Worm (Caenorhabditis elegans) whole organism, early embryonic: ENCODE results near the gene F19B2.5.

ENCODE experiments used
- B0310.2 ChIP-seq: sonication (generic microtip); optimal IDR thresholded peaks from 2 replicates; lab custom pipeline; 2016; ENCODE audit warnings: mild to moderate bottlenecking, missing genetic modification characterization, missing compliant biosample characterization
- F13C5.2 ChIP-seq: sonication (generic microtip); optimal IDR thresholded peaks from 2 replicates; lab custom pipeline; 2017; ENCODE audit warnings: mild to moderate bottlenecking, missing genetic modification characterization, inconsistent platforms, missing compliant biosample characterization
- aly-1 ChIP-seq: sonication (generic microtip); optimal IDR thresholded peaks from 2 replicates; lab custom pipeline; 2016; ENCODE audit warnings: missing genetic modification characterization, missing compliant biosample characterization
- ama-1 ChIP-seq: fragments of 150-350 bp; optimal IDR thresholded peaks from 2 replicates; lab custom pipeline; 2014
- ceh-13 ChIP-seq: fragments of 200-800 bp; sonication (Bioruptor generic); optimal IDR thresholded peaks from 2 replicates; lab custom pipeline; 2018; ENCODE audit warnings: mild to moderate bottlenecking, missing genetic modification characterization, missing compliant biosample characterization
- ceh-36 ChIP-seq: sonication (generic microtip); optimal IDR thresholded peaks from 2 replicates; lab custom pipeline; 2016; ENCODE audit warnings: missing genetic modification characterization, inconsistent platforms, missing compliant biosample characterization
- ets-7 ChIP-seq: sonication (generic microtip); optimal IDR thresholded peaks from 2 replicates; lab custom pipeline; 2016; ENCODE audit warnings: missing genotype, missing genetic modification characterization, missing compliant biosample characterization
- flt-1 ChIP-seq: fragments of 200-800 bp; sonication (Bioruptor generic); IDR thresholded peaks from 2 replicates; pipeline ENCODE4 v1.3.6; 2022; ENCODE audit warnings: missing genetic modification characterization, missing compliant biosample characterization
- hmbx-1 ChIP-seq: sonication (generic microtip); optimal IDR thresholded peaks from 2 replicates; lab custom pipeline; 2016; ENCODE audit warnings: mild to moderate bottlenecking, missing genetic modification characterization, missing compliant biosample characterization
- hmg-4 ChIP-seq: fragments of 200-800 bp; sonication (Bioruptor generic); optimal IDR thresholded peaks from 2 replicates; lab custom pipeline; 2018; ENCODE audit warnings: mild to moderate bottlenecking, missing genetic modification characterization, missing compliant biosample characterization
- hnd-1 ChIP-seq: sonication (generic microtip); optimal IDR thresholded peaks from 2 replicates; lab custom pipeline; 2016; ENCODE audit warnings: missing genetic modification characterization, missing compliant biosample characterization
- pes-1 ChIP-seq: fragments of 200-800 bp; sonication (Bioruptor generic); IDR thresholded peaks from 2 replicates; pipeline ENCODE4 v1.3.6; 2022; ENCODE audit warnings: missing genetic modification reagents, missing genetic modification characterization, missing compliant biosample characterization
- scrt-1 ChIP-seq: fragments of 200-800 bp; sonication (Bioruptor generic); IDR thresholded peaks from 2 replicates; pipeline ENCODE4 v1.3.6; 2022; ENCODE audit warnings: missing genetic modification characterization, missing compliant biosample characterization
- sea-1 ChIP-seq: fragments of 200-800 bp; sonication (Bioruptor generic); conservative IDR thresholded peaks from 2 replicates; pipeline ENCODE4 v1.3.6; 2022; ENCODE audit warnings: missing genetic modification characterization, missing compliant biosample characterization
- tbx-11 ChIP-seq: fragments of 200-800 bp; sonication (Bioruptor generic); IDR thresholded peaks from 2 replicates; pipeline ENCODE4 v1.3.6; 2022; ENCODE audit warnings: missing genetic modification characterization, missing compliant biosample characterization
- tbx-37 ChIP-seq: fragments of 200-800 bp; sonication (Bioruptor generic); conservative IDR thresholded peaks from 2 replicates; pipeline ENCODE4 v1.3.6; 2022; ENCODE audit warnings: missing genetic modification reagents, missing genetic modification characterization, missing compliant biosample characterization
- tra-4 ChIP-seq: sonication (generic microtip); optimal IDR thresholded peaks from 2 replicates; lab custom pipeline; 2017; ENCODE audit warnings: missing genetic modification characterization, missing compliant biosample characterization

Gene F19B2.5

ce11 chrV:20165808-20166207, 1.8 kb upstream of the F19B2.5 start:
- no peak for TF ChIP-seq hmbx-1 (tag; lab: Kevin White, UChicago)
- TF ChIP-seq B0310.2 (tag; lab: Kevin White, UChicago) = no peak

- TF ChIP-seq tbx-37 (GFP tag; lab: Robert Waterston, UW) (no peak), tbx-11 (GFP tag; lab: Robert Waterston, UW) (no peak), pes-1 (GFP tag; lab: Robert Waterston, UW) (no peak), tra-4 (tag; lab: Kevin White, UChicago) (no peak), ama-1 (no peak), sea-1 (no peak), ets-7 (tag; lab: Kevin White, UChicago) (no peak), ceh-13 (no peak), scrt-1 (GFP tag; lab: Robert Waterston, UW) (no peak), hmbx-1 (tag; lab: Kevin White, UChicago) (no peak), F13C5.2 (tag; lab: Kevin White, UChicago) (no peak), hmg-4 (GFP tag; lab: Kevin White, UChicago) (no peak), aly-1 (tag; lab: Kevin White, UChicago) (no peak), flt-1 (GFP tag; lab: Robert Waterston, UW) (no peak), hnd-1 (no peak), B0310.2 (tag; lab: Kevin White, UChicago) (no peak), ceh-36 (no peak)
Observed at ce11 chrV:20163105-20163449, 888 bp downstream of the F19B2.5 start.

DNA sequence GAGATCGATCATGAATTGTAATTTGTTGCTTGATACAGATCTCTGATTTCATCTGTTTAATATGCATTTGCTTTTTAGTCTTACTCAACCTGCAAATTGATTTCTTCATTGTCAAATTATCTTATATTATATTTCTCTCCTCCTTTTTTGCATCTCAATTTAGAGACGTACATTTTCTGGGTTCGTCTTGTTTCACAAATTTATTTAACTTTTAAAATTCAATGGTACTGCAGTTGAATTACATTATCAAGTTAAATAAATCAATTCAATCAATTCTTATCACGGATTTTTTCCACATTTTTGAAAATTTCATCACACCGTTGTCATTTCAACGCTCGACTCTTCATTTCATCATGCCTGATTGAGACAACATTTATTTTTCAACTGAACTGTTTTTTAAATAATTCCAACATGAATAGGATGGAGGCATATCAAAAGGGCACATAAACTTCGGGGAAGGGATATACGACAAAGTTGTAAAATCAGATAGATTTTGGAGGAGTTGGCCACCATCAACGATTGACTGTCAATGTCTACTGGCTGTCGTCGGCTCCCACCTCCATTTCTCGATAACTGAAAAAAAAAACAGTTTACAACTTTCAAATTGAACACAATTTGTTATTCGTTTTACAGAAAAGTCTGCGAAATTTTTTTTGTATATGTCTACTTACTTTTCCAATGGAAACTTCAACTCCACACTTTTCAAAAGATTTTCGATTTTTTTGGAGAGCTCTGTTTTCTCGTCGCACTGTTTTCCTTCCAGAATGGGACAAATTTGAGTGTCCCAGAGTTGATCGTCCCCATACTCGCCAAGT, 1.5 kb downstream of the F19B2.5 start:
- TF ChIP-seq ama-1 (no peak), tra-4 (tag; lab: Kevin White, UChicago) (no peak), sea-1 (no peak), ets-7 (tag; lab: Kevin White, UChicago) (no peak), pes-1 (GFP tag; lab: Robert Waterston, UW) (no peak), ceh-36 (no peak), ceh-13 (no peak), F13C5.2 (tag; lab: Kevin White, UChicago) (no peak), B0310.2 (tag; lab: Kevin White, UChicago) (no peak)

ce11 chrV:20161781-20162289, 2.1 kb downstream of the F19B2.5 start:
- TF ChIP-seq tra-4 (tag; lab: Kevin White, UChicago) = no peak
- TF ChIP-seq scrt-1 (GFP tag; lab: Robert Waterston, UW) = no peak
- no peak for TF ChIP-seq aly-1 (tag; lab: Kevin White, UChicago)
- TF ChIP-seq tbx-11 (GFP tag; lab: Robert Waterston, UW) = no peak
- TF ChIP-seq B0310.2 (tag; lab: Kevin White, UChicago) = no peak
- TF ChIP-seq ets-7 (tag; lab: Kevin White, UChicago) = no peak
- no peak for TF ChIP-seq hmbx-1 (tag; lab: Kevin White, UChicago)
- TF ChIP-seq hmg-4 (GFP tag; lab: Kevin White, UChicago) = no peak
- no peak for TF ChIP-seq sea-1
- no peak for TF ChIP-seq ceh-36
- TF ChIP-seq tbx-37 (GFP tag; lab: Robert Waterston, UW) = no peak
- no peak for TF ChIP-seq hnd-1
- no peak for TF ChIP-seq pes-1 (GFP tag; lab: Robert Waterston, UW)
- TF ChIP-seq ama-1 = no peak

DNA sequence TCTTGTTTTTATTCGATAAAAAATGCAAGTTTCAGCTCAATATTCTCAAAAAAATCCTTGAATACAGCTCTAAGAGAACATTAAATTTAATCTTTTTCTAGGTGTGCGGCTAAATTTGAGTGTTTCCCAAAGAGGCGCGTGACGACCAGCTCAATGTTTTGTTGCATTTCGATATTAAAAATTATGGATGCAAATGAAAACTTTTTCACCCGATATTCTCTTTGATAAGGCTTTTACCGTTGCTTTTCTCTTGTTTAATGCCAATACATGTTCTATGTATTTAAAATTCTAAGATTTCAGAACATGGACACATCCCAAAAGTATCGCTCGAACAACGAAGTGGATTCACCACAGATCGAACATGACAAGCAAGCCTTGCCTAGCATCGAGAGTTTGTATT, 5.7 kb downstream of the F19B2.5 start, which contains the start of gene F19B2.6:
F19B2.6 (plus strand) TSS at position 301 of the 400 bp plus-strand sequence.
- TF ChIP-seq tbx-11 (GFP tag; lab: Robert Waterston, UW) (no peak), ceh-36 (no peak), flt-1 (GFP tag; lab: Robert Waterston, UW) (no peak), hnd-1 (no peak), tra-4 (tag; lab: Kevin White, UChicago) (no peak), scrt-1 (GFP tag; lab: Robert Waterston, UW) (no peak), hmbx-1 (tag; lab: Kevin White, UChicago) (no peak), hmg-4 (GFP tag; lab: Kevin White, UChicago) (no peak), sea-1 (no peak), tbx-37 (GFP tag; lab: Robert Waterston, UW) (no peak), aly-1 (tag; lab: Kevin White, UChicago) (no peak), B0310.2 (tag; lab: Kevin White, UChicago) (no peak), ets-7 (tag; lab: Kevin White, UChicago) (no peak), F13C5.2 (tag; lab: Kevin White, UChicago) (no peak)

DNA sequence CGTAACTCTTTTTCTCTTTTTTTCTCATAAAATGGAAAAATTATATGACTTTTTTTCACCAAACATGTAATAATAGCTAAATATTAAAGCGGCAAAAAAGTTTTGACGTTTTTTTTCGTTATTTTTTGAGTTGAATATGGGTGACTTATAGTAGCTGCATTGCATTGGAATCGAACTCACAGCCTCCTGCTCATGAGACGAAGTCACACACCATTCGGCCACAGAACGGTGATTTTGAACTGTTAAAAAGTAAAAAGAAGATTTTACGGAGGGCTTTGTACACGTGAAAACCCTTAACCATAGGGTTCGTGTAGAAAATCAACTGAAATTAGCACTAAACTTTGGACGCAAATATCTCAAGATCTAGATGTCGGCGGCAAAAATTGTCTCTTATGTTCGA, 12.1 kb downstream of the F19B2.5 start:
- no peak for TF ChIP-seq pes-1 (GFP tag; lab: Robert Waterston, UW)
- TF ChIP-seq sea-1 = no peak
- no peak for TF ChIP-seq ets-7 (tag; lab: Kevin White, UChicago)
- TF ChIP-seq tbx-37 (GFP tag; lab: Robert Waterston, UW) = no peak
- TF ChIP-seq tra-4 (tag; lab: Kevin White, UChicago) = no peak
- TF ChIP-seq hnd-1 = no peak
- no peak for TF ChIP-seq tbx-11 (GFP tag; lab: Robert Waterston, UW)
- TF ChIP-seq B0310.2 (tag; lab: Kevin White, UChicago) = no peak
- TF ChIP-seq hmg-4 (GFP tag; lab: Kevin White, UChicago) = no peak
- no peak for TF ChIP-seq ceh-36
- no peak for TF ChIP-seq hmbx-1 (tag; lab: Kevin White, UChicago)
- no peak for TF ChIP-seq F13C5.2 (tag; lab: Kevin White, UChicago)
- TF ChIP-seq aly-1 (tag; lab: Kevin White, UChicago) = no peak
- no peak for TF ChIP-seq ceh-13
- TF ChIP-seq flt-1 (GFP tag; lab: Robert Waterston, UW) = no peak
- TF ChIP-seq ama-1 = no peak
- TF ChIP-seq scrt-1 (GFP tag; lab: Robert Waterston, UW) = no peak

- TF ChIP-seq hmbx-1 (tag; lab: Kevin White, UChicago) (no peak), ceh-13 (no peak), pes-1 (GFP tag; lab: Robert Waterston, UW) (no peak), F13C5.2 (tag; lab: Kevin White, UChicago) (no peak), scrt-1 (GFP tag; lab: Robert Waterston, UW) (no peak), tbx-11 (GFP tag; lab: Robert Waterston, UW) (no peak), B0310.2 (tag; lab: Kevin White, UChicago) (no peak), ets-7 (tag; lab: Kevin White, UChicago) (no peak), tbx-37 (GFP tag; lab: Robert Waterston, UW) (no peak), ceh-36 (no peak), aly-1 (tag; lab: Kevin White, UChicago) (no peak), ama-1 (no peak), hnd-1 (no peak), hmg-4 (GFP tag; lab: Kevin White, UChicago) (no peak), sea-1 (no peak), tra-4 (tag; lab: Kevin White, UChicago) (no peak), flt-1 (GFP tag; lab: Robert Waterston, UW) (no peak)
Observed at ce11 chrV:20151432-20151831, 12.5 kb downstream of the F19B2.5 start, which contains the start of gene F19B2.7. Gene F19B2.7 (plus strand): TSS chrV:20151732.
